Worm (Caenorhabditis elegans) whole organism, L2 larva: ENCODE measurements around the gene hrg-10.

Source experiments
- C34F6.9 ChIP-seq: fragments of 150-350 bp; optimal IDR thresholded peaks from 2 replicates; lab custom pipeline; 2014; ENCODE audit warnings: missing biosample characterization, missing genetic modification characterization
- F13H6.1 ChIP-seq: sonication (generic microtip); optimal IDR thresholded peaks from 2 replicates; lab custom pipeline; 2016; ENCODE audit warnings: missing genetic modification characterization, missing compliant biosample characterization
- R02D3.7 ChIP-seq: fragments of 150-350 bp; optimal IDR thresholded peaks from 2 replicates; lab custom pipeline; 2014; ENCODE audit warnings: missing biosample characterization, missing genetic modification characterization
- Y55F3AM.14 ChIP-seq: fragments of 200-800 bp; sonication (Bioruptor generic); optimal IDR thresholded peaks from 2 replicates; lab custom pipeline; 2018; ENCODE audit warnings: mild to moderate bottlenecking, missing genetic modification characterization, missing compliant biosample characterization
- ZK546.5 ChIP-seq: sonication (generic microtip); optimal IDR thresholded peaks from 2 replicates; lab custom pipeline; 2017; ENCODE audit warnings: missing biosample characterization, missing genetic modification characterization
- alr-1 ChIP-seq: fragments of 150-350 bp; optimal IDR thresholded peaks from 2 replicates; lab custom pipeline; 2014; ENCODE audit warnings: missing biosample characterization, missing genetic modification characterization
- aly-2 ChIP-seq: fragments of 150-350 bp; optimal IDR thresholded peaks from 2 replicates; lab custom pipeline; 2014; ENCODE audit warnings: missing biosample characterization, missing genetic modification characterization
- ama-1 ChIP-seq: fragments of 150-350 bp; optimal IDR thresholded peaks from 2 replicates; lab custom pipeline; 2018; ENCODE audit warnings: inconsistent platforms
- blmp-1 ChIP-seq: sonication (generic microtip); optimal IDR thresholded peaks from 2 replicates; lab custom pipeline; 2017; ENCODE audit warnings: missing genetic modification characterization, mild to moderate bottlenecking, missing compliant biosample characterization, antibody characterized with exemption, moderate library complexity; ENCODE audit not compliant: insufficient read depth
- ceh-16 ChIP-seq: fragments of 150-350 bp; optimal IDR thresholded peaks from 2 replicates; lab custom pipeline; 2014; ENCODE audit warnings: missing biosample characterization, missing genetic modification characterization
- ceh-82 ChIP-seq: fragments of 150-350 bp; optimal IDR thresholded peaks from 2 replicates; lab custom pipeline; 2014; ENCODE audit warnings: missing biosample characterization, missing genetic modification characterization
- crh-2 ChIP-seq: sonication (generic microtip); optimal IDR thresholded peaks from 2 replicates; lab custom pipeline; 2017; ENCODE audit warnings: missing biosample characterization, missing genetic modification characterization
- dmd-4 ChIP-seq: sonication (generic microtip); optimal IDR thresholded peaks from 2 replicates; lab custom pipeline; 2017; ENCODE audit warnings: missing biosample characterization, missing genetic modification characterization
- egl-27 ChIP-seq: sonication (generic microtip); optimal IDR thresholded peaks from 3 replicates; lab custom pipeline; 2017; ENCODE audit warnings: missing biosample characterization, missing genetic modification reagents, missing genetic modification characterization
- elt-1 ChIP-seq: fragments of 150-350 bp; optimal IDR thresholded peaks from 2 replicates; lab custom pipeline; 2014; ENCODE audit warnings: missing biosample characterization, missing genetic modification characterization
- elt-3 ChIP-seq: sonication (generic microtip); optimal IDR thresholded peaks from 2 replicates; lab custom pipeline; 2017; ENCODE audit warnings: missing biosample characterization, missing genetic modification characterization
- fos-1 ChIP-seq: fragments of 150-350 bp; optimal IDR thresholded peaks from 2 replicates; lab custom pipeline; 2014; ENCODE audit warnings: missing biosample characterization, missing genetic modification characterization
- gmeb-1 ChIP-seq: fragments of 150-350 bp; optimal IDR thresholded peaks from 2 replicates; lab custom pipeline; 2014; ENCODE audit warnings: missing biosample characterization, missing genetic modification characterization
- lin-11 ChIP-seq: fragments of 150-350 bp; sonication (generic microtip); optimal IDR thresholded peaks from 2 replicates; lab custom pipeline; 2014; ENCODE audit warnings: missing biosample characterization, missing genetic modification characterization, inconsistent platforms, mixed read lengths
- lin-13 ChIP-seq: fragments of 150-350 bp; optimal IDR thresholded peaks from 2 replicates; lab custom pipeline; 2014; ENCODE audit warnings: missing biosample characterization, missing genetic modification reagents, missing genetic modification characterization
- lsy-2 ChIP-seq, 2 experiments: fragments of 150-350 bp in 1 of 2; sonication (generic microtip) in 1 of 2; optimal IDR thresholded peaks; 2 replicates each; lab custom pipeline; 2014 to 2017; ENCODE audit warnings: missing biosample characterization in 2 of 2, missing genetic modification characterization in 2 of 2
- mab-5 ChIP-seq: fragments of 150-350 bp; optimal IDR thresholded peaks from 2 replicates; lab custom pipeline; 2014; ENCODE audit warnings: missing biosample characterization, missing genetic modification characterization
- mbf-1 ChIP-seq: sonication (generic microtip); optimal IDR thresholded peaks from 2 replicates; lab custom pipeline; 2017; ENCODE audit warnings: missing biosample characterization, missing genetic modification characterization
- mdl-1 ChIP-seq, 2 experiments: fragments of 150-350 bp in 1 of 2; sonication (generic microtip) in 1 of 2; optimal IDR thresholded peaks; 2 replicates each; lab custom pipeline; 2017; ENCODE audit warnings: missing biosample characterization in 2 of 2, missing genetic modification characterization in 2 of 2
- nhr-10 ChIP-seq: sonication (generic microtip); optimal IDR thresholded peaks from 2 replicates; lab custom pipeline; 2017; ENCODE audit warnings: missing biosample characterization, missing genetic modification characterization
- nhr-11 ChIP-seq: fragments of 150-350 bp; optimal IDR thresholded peaks from 2 replicates; lab custom pipeline; 2014; ENCODE audit warnings: missing biosample characterization, missing genetic modification characterization
- nhr-12 ChIP-seq: fragments of 150-350 bp; optimal IDR thresholded peaks from 2 replicates; lab custom pipeline; 2014; ENCODE audit warnings: missing biosample characterization, missing genetic modification characterization
- nhr-129 ChIP-seq: fragments of 150-350 bp; optimal IDR thresholded peaks from 2 replicates; lab custom pipeline; 2014; ENCODE audit warnings: missing biosample characterization, missing genetic modification characterization
- nhr-21 ChIP-seq: fragments of 150-350 bp; optimal IDR thresholded peaks from 2 replicates; lab custom pipeline; 2014; ENCODE audit warnings: missing biosample characterization, missing genetic modification characterization
- nhr-23 ChIP-seq: fragments of 150-350 bp; optimal IDR thresholded peaks from 2 replicates; lab custom pipeline; 2014; ENCODE audit warnings: missing biosample characterization, missing genetic modification reagents, missing genetic modification characterization
- nhr-237 ChIP-seq: fragments of 150-350 bp; optimal IDR thresholded peaks from 2 replicates; lab custom pipeline; 2014; ENCODE audit warnings: missing biosample characterization, missing genetic modification characterization
- nhr-25 ChIP-seq: fragments of 150-350 bp; sonication (generic microtip); optimal IDR thresholded peaks from 3 replicates; lab custom pipeline; 2014; ENCODE audit warnings: missing biosample characterization, missing genetic modification characterization
- nhr-6 ChIP-seq: fragments of 150-350 bp; optimal IDR thresholded peaks from 2 replicates; lab custom pipeline; 2014; ENCODE audit warnings: missing biosample characterization, missing genetic modification characterization
- nhr-77 ChIP-seq: fragments of 150-350 bp; optimal IDR thresholded peaks from 2 replicates; lab custom pipeline; 2014; ENCODE audit warnings: missing biosample characterization, missing genetic modification characterization
- peb-1 ChIP-seq: fragments of 150-350 bp; optimal IDR thresholded peaks from 2 replicates; lab custom pipeline; 2014; ENCODE audit warnings: missing biosample characterization, missing genetic modification characterization
- sem-4 ChIP-seq: fragments of 150-350 bp; optimal IDR thresholded peaks from 2 replicates; lab custom pipeline; 2014; ENCODE audit warnings: missing biosample characterization, missing genetic modification reagents, missing genetic modification characterization
- skn-1 ChIP-seq: sonication (generic microtip); optimal IDR thresholded peaks from 2 replicates; lab custom pipeline; 2017; ENCODE audit warnings: missing biosample characterization, missing genetic modification characterization
- sma-3 ChIP-seq: sonication (generic microtip); optimal IDR thresholded peaks from 2 replicates; lab custom pipeline; 2016; ENCODE audit warnings: missing genetic modification reagents, missing genetic modification characterization, missing compliant biosample characterization
- sma-9 ChIP-seq, 2 experiments: fragments of 150-350 bp in 1 of 2; sonication (generic microtip) in 1 of 2; optimal IDR thresholded peaks; 2 replicates each; lab custom pipeline; 2014 to 2016; ENCODE audit warnings: missing genetic modification characterization in 2 of 2, mild to moderate bottlenecking in 1 of 2, missing biosample characterization in 1 of 2, missing compliant biosample characterization in 1 of 2, missing genetic modification reagents in 1 of 2, moderate library complexity in 1 of 2
- snpc-4 ChIP-seq: fragments of 150-350 bp; optimal IDR thresholded peaks from 2 replicates; lab custom pipeline; 2014; ENCODE audit warnings: missing biosample characterization, missing genetic modification characterization
- unc-39 ChIP-seq: fragments of 150-350 bp; optimal IDR thresholded peaks from 2 replicates; lab custom pipeline; 2014; ENCODE audit warnings: missing biosample characterization, missing genetic modification characterization
- unc-55 ChIP-seq: fragments of 150-350 bp; sonication (generic microtip); optimal IDR thresholded peaks from 3 replicates; lab custom pipeline; 2014; ENCODE audit warnings: missing biosample characterization, missing genetic modification reagents, missing genetic modification characterization
- unc-62 ChIP-seq: fragments of 150-350 bp; optimal IDR thresholded peaks from 2 replicates; lab custom pipeline; 2014; ENCODE audit warnings: missing biosample characterization, missing genetic modification reagents, missing genetic modification characterization
- zag-1 ChIP-seq: fragments of 150-350 bp; optimal IDR thresholded peaks from 2 replicates; lab custom pipeline; 2014; ENCODE audit warnings: missing biosample characterization, missing genetic modification characterization
- ztf-1 ChIP-seq: fragments of 200-800 bp; sonication (Bioruptor generic); conservative IDR thresholded peaks from 2 replicates; pipeline ENCODE4 v1.3.6; 2022; ENCODE audit warnings: missing genetic modification characterization, missing compliant biosample characterization
- ztf-11 ChIP-seq: sonication (generic microtip); optimal IDR thresholded peaks from 2 replicates; lab custom pipeline; 2017; ENCODE audit warnings: missing biosample characterization, missing genetic modification characterization
- ztf-4 ChIP-seq: fragments of 150-350 bp; optimal IDR thresholded peaks from 2 replicates; lab custom pipeline; 2014; ENCODE audit warnings: missing biosample characterization, missing genetic modification characterization

The hrg-10 gene

ce11 chrV:18976539-18976938 is 19.4 kb upstream of the hrg-10 start:
- TF ChIP-seq C34F6.9 (tag; lab: Kevin White, UChicago) = no peak
- no peak for TF ChIP-seq nhr-25 (tag; lab: Kevin White, UChicago)
- TF ChIP-seq nhr-129 = no peak
- no peak for TF ChIP-seq nhr-11 (tag; lab: Kevin White, UChicago)
- no peak for TF ChIP-seq ceh-16
- TF ChIP-seq fos-1 (tag; lab: Kevin White, UChicago) = peak; percentile 29
- TF ChIP-seq, all 48 proteins: peak for 1

- TF ChIP-seq ztf-4 (tag; lab: Kevin White, UChicago) = no peak
- no peak for TF ChIP-seq ZK546.5 (tag; lab: Kevin White, UChicago)
- no peak for TF ChIP-seq snpc-4
- no peak for TF ChIP-seq ceh-82 (tag; lab: Kevin White, UChicago)
- no peak for TF ChIP-seq R02D3.7 (tag; lab: Kevin White, UChicago)
- no peak for TF ChIP-seq nhr-25 (tag; lab: Kevin White, UChicago)
- no peak for TF ChIP-seq mab-5 (tag; lab: Kevin White, UChicago)
- TF ChIP-seq skn-1 (tag; lab: Kevin White, UChicago) = no peak
- no peak for TF ChIP-seq unc-62 (GFP tag; lab: Kevin White, UChicago)
Measured at ce11 chrV:18969590-18970105, 12.5 kb upstream of the hrg-10 start, which contains the start of gene Y39B6A.42. Y39B6A.42 (minus strand) TSS chrV:18969640.

ce11 chrV:18967479-18968056 is 10.5 kb upstream of the hrg-10 start, which contains the start of gene Y39B6A.43:
Y39B6A.43 (minus strand) TSS chrV:18967829.
- TF ChIP-seq mdl-1 (tag; optimal IDR thresholded peaks at IDR 0.05; lab: Kevin White, UChicago) (peak in 1 of 2 experiments; percentile 72), sma-9 (GFP tag; optimal IDR thresholded peaks at IDR 0.05; lab: Kevin White, UChicago) (peak; percentile 93), sma-9 (tag; optimal IDR thresholded peaks at IDR 0.05; lab: Kevin White, UChicago) (no peak), sma-3 (GFP tag; lab: Kevin White, UChicago) (peak; percentile 91), gmeb-1 (tag; lab: Kevin White, UChicago) (peak; percentile 99), unc-55 (GFP tag; lab: Kevin White, UChicago) (peak; percentile 99), alr-1 (no peak), crh-2 (tag; lab: Kevin White, UChicago) (peak; percentile 97), Y55F3AM.14 (GFP tag; lab: Kevin White, UChicago) (peak; percentile 93), nhr-11 (tag; lab: Kevin White, UChicago) (no peak), ztf-4 (tag; lab: Kevin White, UChicago) (peak; percentile 81), C34F6.9 (tag; lab: Kevin White, UChicago) (peak; percentile 91), blmp-1 (peak; percentile 67), ZK546.5 (tag; lab: Kevin White, UChicago) (peak; percentile 68), nhr-77 (tag; lab: Kevin White, UChicago) (peak; percentile 90), mab-5 (tag; lab: Kevin White, UChicago) (peak; percentile 92), unc-39 (tag; lab: Kevin White, UChicago) (peak; percentile 85), peb-1 (tag; lab: Kevin White, UChicago) (no peak), ceh-82 (tag; lab: Kevin White, UChicago) (peak; percentile 93), elt-1 (tag; lab: Kevin White, UChicago) (no peak), dmd-4 (tag; lab: Kevin White, UChicago) (no peak), aly-2 (tag; lab: Kevin White, UChicago) (no peak), nhr-129 (peak; percentile 96), F13H6.1 (tag; lab: Kevin White, UChicago) (peak; percentile 88), snpc-4 (peak; percentile 83), unc-62 (GFP tag; lab: Kevin White, UChicago) (no peak), R02D3.7 (tag; lab: Kevin White, UChicago) (peak; percentile 79), nhr-237 (tag; lab: Kevin White, UChicago) (peak; percentile 86), lin-13 (GFP tag; lab: Kevin White, UChicago) (peak; percentile 99), nhr-23 (no peak), skn-1 (tag; lab: Kevin White, UChicago) (peak; percentile 57), lin-11 (tag; lab: Kevin White, UChicago) (peak; percentile 93), ztf-1 (GFP tag; lab: Robert Waterston, UW) (no peak), ceh-16 (peak; percentile 55), lsy-2 (tag; optimal IDR thresholded peaks at IDR 0.05; lab: Kevin White, UChicago) (peak; percentile 94 to 97), sem-4 (tag; lab: Kevin White, UChicago) (peak; percentile 94), egl-27 (tag; lab: Kevin White, UChicago) (peak; percentile 80), nhr-21 (tag; lab: Kevin White, UChicago) (peak; percentile 94), nhr-6 (tag; lab: Kevin White, UChicago) (peak; percentile 91), mbf-1 (tag; lab: Kevin White, UChicago) (peak; percentile 19), nhr-25 (tag; lab: Kevin White, UChicago) (peak; percentile 96), ztf-11 (tag; lab: Kevin White, UChicago) (no peak), nhr-10 (tag; lab: Kevin White, UChicago) (peak; percentile 87), nhr-12 (no peak), zag-1 (tag; lab: Kevin White, UChicago) (peak; percentile 90), ama-1 (lab: Kevin White, UChicago) (no peak), elt-3 (tag; lab: Kevin White, UChicago) (no peak)
